Fruit fly (Drosophila melanogaster) whole organism, pupa: ENCODE measurements around the gene dnc.
A peak's percentile ranks its signal among the peaks of the same experiment; 100 is the strongest.
"Not testable (repeated sequence)": the region's sequence is repeated elsewhere in the genome, so short reads cannot be mapped to it uniquely, and the experiment has no call there.

ENCODE experiments used
- CG10348 ChIP-seq: fragments of 200-800 bp; sonication (Bioruptor generic); IDR thresholded peaks from 2 replicates; pipeline ENCODE4 v1.3.6; 2022; ENCODE audit warnings: missing biosample characterization, missing genetic modification characterization
- CG12605 ChIP-seq: fragments of 200-800 bp; sonication (Bioruptor generic); IDR thresholded peaks from 2 replicates; pipeline ENCODE4 v1.3.6; 2022; ENCODE audit warnings: missing biosample characterization, missing genetic modification characterization
- CG13204 ChIP-seq: fragments of 200-800 bp; sonication (Bioruptor generic); optimal IDR thresholded peaks from 2 replicates; lab custom pipeline; 2018; ENCODE audit warnings: missing biosample characterization, mild to moderate bottlenecking, missing genetic modification characterization, moderate library complexity
- CG14655 ChIP-seq: fragments of 200-800 bp; sonication (Bioruptor generic); optimal IDR thresholded peaks from 3 replicates; lab custom pipeline; 2017; ENCODE audit warnings: mild to moderate bottlenecking, missing biosample characterization, missing genetic modification reagents, missing genetic modification characterization
- CG15710 ChIP-seq: fragments of 200-800 bp; sonication (Bioruptor generic); optimal IDR thresholded peaks from 2 replicates; lab custom pipeline; 2018; ENCODE audit warnings: missing biosample characterization, mild to moderate bottlenecking, missing genetic modification characterization, moderate library complexity
- CG17806 ChIP-seq: fragments of 200-800 bp; sonication (Bioruptor generic); optimal IDR thresholded peaks from 2 replicates; lab custom pipeline; 2018; ENCODE audit warnings: missing biosample characterization, mild to moderate bottlenecking, missing genetic modification characterization, moderate library complexity
- CG32121 ChIP-seq: fragments of 200-800 bp; sonication (Bioruptor generic); IDR thresholded peaks from 2 replicates; pipeline ENCODE4 v1.3.6; 2022; ENCODE audit warnings: missing biosample characterization, missing genetic modification characterization
- CG34367 ChIP-seq: fragments of 200-800 bp; sonication (Bioruptor generic); optimal IDR thresholded peaks from 2 replicates; lab custom pipeline; 2018; ENCODE audit warnings: missing biosample characterization, mild to moderate bottlenecking, missing genetic modification characterization
- CG4496 ChIP-seq: fragments of 200-800 bp; sonication (Bioruptor generic); IDR thresholded peaks from 3 replicates; pipeline ENCODE4 v1.3.6; 2022; ENCODE audit warnings: missing biosample characterization, missing genetic modification characterization
- CG8159 ChIP-seq: fragments of 200-800 bp; sonication (Bioruptor generic); optimal IDR thresholded peaks from 3 replicates; lab custom pipeline; 2018; ENCODE audit warnings: missing biosample characterization, mild to moderate bottlenecking, missing genetic modification characterization, moderate library complexity
- CG8301 ChIP-seq: fragments of 200-800 bp; sonication (Bioruptor generic); optimal IDR thresholded peaks from 2 replicates; lab custom pipeline; 2018; ENCODE audit warnings: missing biosample characterization, mild to moderate bottlenecking, missing genetic modification characterization
- CG9948 ChIP-seq: fragments of 200-800 bp; sonication (Bioruptor generic); optimal IDR thresholded peaks from 2 replicates; lab custom pipeline; 2018; ENCODE audit warnings: missing biosample characterization, mild to moderate bottlenecking, missing genetic modification characterization, moderate library complexity
- D1 ChIP-seq: fragments of 200-800 bp; sonication (Bioruptor generic); optimal IDR thresholded peaks from 2 replicates; lab custom pipeline; 2018; ENCODE audit warnings: missing biosample characterization, mild to moderate bottlenecking, missing genetic modification characterization, moderate library complexity
- EcR ChIP-seq: fragments of 200-800 bp; sonication (Bioruptor generic); optimal IDR thresholded peaks from 3 replicates; lab custom pipeline; 2019; ENCODE audit warnings: missing biosample characterization, missing genetic modification characterization, mild to moderate bottlenecking, moderate library complexity, missing genetic modification reagents
- Ets98B ChIP-seq: fragments of 200-800 bp; sonication (Bioruptor generic); IDR thresholded peaks from 2 replicates; pipeline ENCODE4 v1.3.6; 2022; ENCODE audit warnings: missing biosample characterization, missing genetic modification characterization
- Pif1A ChIP-seq: fragments of 200-800 bp; sonication (Bioruptor generic); optimal IDR thresholded peaks from 3 replicates; lab custom pipeline; 2016; ENCODE audit warnings: missing biosample characterization, missing genetic modification characterization
- Pif1B ChIP-seq: fragments of 200-800 bp; sonication (Bioruptor generic); optimal IDR thresholded peaks from 3 replicates; lab custom pipeline; 2016; ENCODE audit warnings: missing biosample characterization, missing genetic modification characterization
- Snoo ChIP-seq: fragments of 200-800 bp; sonication (Bioruptor generic); optimal IDR thresholded peaks from 3 replicates; lab custom pipeline; 2017; ENCODE audit warnings: missing biosample characterization, mild to moderate bottlenecking, missing genetic modification characterization, inconsistent platforms
- fd96Ca ChIP-seq: fragments of 200-800 bp; sonication (Bioruptor generic); IDR thresholded peaks from 3 replicates; pipeline ENCODE4 v1.3.6; 2022; ENCODE audit warnings: missing biosample characterization, missing genetic modification characterization
- gl ChIP-seq: fragments of 200-800 bp; sonication (Bioruptor generic); optimal IDR thresholded peaks from 2 replicates; lab custom pipeline; 2018; ENCODE audit warnings: missing biosample characterization, mild to moderate bottlenecking, missing genetic modification characterization
- rn ChIP-seq: fragments of 200-800 bp; sonication (Bioruptor generic); IDR thresholded peaks from 2 replicates; pipeline ENCODE4 v1.3.6; 2022; ENCODE audit warnings: missing biosample characterization, missing genetic modification characterization

The dnc gene

dm6 chrX:3193774-3194173 is 17.5 kb downstream of the dnc start:
- TF ChIP-seq gl (tag; lab: Kevin White, UChicago) (no peak), CG4496 (no peak), CG32121 (no peak), rn (GFP tag; lab: Robert Waterston, UW) (no peak), CG8301 (tag; lab: Kevin White, UChicago) (no peak), CG14655 (GFP tag; lab: Kevin White, UChicago) (no peak)

- TF ChIP-seq Ets98B (GFP tag; lab: Robert Waterston, UW) (peak; percentile 68), rn (GFP tag; lab: Robert Waterston, UW) (no peak), gl (tag; lab: Kevin White, UChicago) (no peak), CG32121 (no peak; the same call in 1 of the 2 replicates), CG9948 (tag; lab: Kevin White, UChicago) (peak; percentile 35), CG12605 (GFP tag; lab: Robert Waterston, UW) (peak; percentile 55; the same call in 1 of the 2 replicates), Pif1B (no peak), Pif1A (peak; percentile 61), EcR (GFP tag; lab: Kevin White, UChicago) (no peak), CG8159 (tag; lab: Kevin White, UChicago) (peak; percentile 57), CG17806 (tag; lab: Kevin White, UChicago) (peak; percentile 41), CG13204 (no peak), fd96Ca (GFP tag; lab: Robert Waterston, UW) (peak; percentile 71; the same call in 2 of the 3 replicates), CG4496 (peak; percentile 79), Snoo (tag; lab: Kevin White, UChicago) (no peak), CG15710 (peak; percentile 49), CG10348 (no peak), CG34367 (tag; lab: Kevin White, UChicago) (peak; percentile 29), CG14655 (GFP tag; lab: Kevin White, UChicago) (peak; percentile 22), CG8301 (tag; lab: Kevin White, UChicago) (peak; percentile 25), D1 (no peak)
Measured at dm6 chrX:3205887-3206794, 29.9 kb downstream of the dnc start.

- no peak for TF ChIP-seq Ets98B (GFP tag; lab: Robert Waterston, UW)
- TF ChIP-seq CG14655 (GFP tag; lab: Kevin White, UChicago), result no peak
- no peak for TF ChIP-seq fd96Ca (GFP tag; lab: Robert Waterston, UW)
- TF ChIP-seq CG13204, result no peak
- no peak for TF ChIP-seq CG8301 (tag; lab: Kevin White, UChicago)
- no peak for TF ChIP-seq Pif1A
- no peak for TF ChIP-seq Pif1B
- no peak for TF ChIP-seq CG9948 (tag; lab: Kevin White, UChicago)
- TF ChIP-seq CG32121, result no peak
- no peak for TF ChIP-seq CG34367 (tag; lab: Kevin White, UChicago)
- no peak for TF ChIP-seq D1
- TF ChIP-seq EcR (GFP tag; lab: Kevin White, UChicago), result no peak
- no peak for TF ChIP-seq CG4496
- no peak for TF ChIP-seq CG12605 (GFP tag; lab: Robert Waterston, UW)
- no peak for TF ChIP-seq rn (GFP tag; lab: Robert Waterston, UW)
- no peak for TF ChIP-seq CG8159 (tag; lab: Kevin White, UChicago)
- no peak for TF ChIP-seq CG17806 (tag; lab: Kevin White, UChicago)
- TF ChIP-seq Snoo (tag; lab: Kevin White, UChicago), result no peak
- no peak for TF ChIP-seq CG15710
- no peak for TF ChIP-seq CG10348
Measured at dm6 chrX:3233683-3234082, 57.4 kb downstream of the dnc start.

- TF ChIP-seq Pif1A, result no peak
- no peak for TF ChIP-seq CG15710
- TF ChIP-seq CG13204, result no peak
- TF ChIP-seq Ets98B (GFP tag; lab: Robert Waterston, UW), result no peak
Measured at dm6 chrX:3236586-3236985, 60.3 kb downstream of the dnc start, which contains the start of gene CG14265. TSS of gene CG14265 (minus strand) at chrX:3236686.

dm6 chrX:3240471-3240870 is 64.2 kb downstream of the dnc start, which contains the start of gene ng2:
TSS of gene ng2 (minus strand) at chrX:3240571.
- TF ChIP-seq rn (GFP tag; lab: Robert Waterston, UW); D1; CG15710: not testable (repeated sequence)

dm6 chrX:3241984-3242462 is 65.8 kb downstream of the dnc start, which contains the start of the genes ng3 and ng1:
TSS of gene ng3 (minus strand) at chrX:3242084.
TSS of gene ng1 (plus strand) at chrX:3242412.
- TF ChIP-seq CG9948 (tag; lab: Kevin White, UChicago) (no peak), CG10348 (no peak), CG4496 (no peak)

dm6 chrX:3244120-3244519 is 67.9 kb downstream of the dnc start, which contains the start of gene ng4:
TSS of gene ng4 (minus strand) at chrX:3244220.
- no peak for TF ChIP-seq EcR (GFP tag; lab: Kevin White, UChicago)
- no peak for TF ChIP-seq CG32121
- no peak for TF ChIP-seq CG9948 (tag; lab: Kevin White, UChicago)
- no peak for TF ChIP-seq CG14655 (GFP tag; lab: Kevin White, UChicago)
- no peak for TF ChIP-seq CG8301 (tag; lab: Kevin White, UChicago)
- TF ChIP-seq Pif1A, result no peak
- no peak for TF ChIP-seq Snoo (tag; lab: Kevin White, UChicago)
- TF ChIP-seq CG10348, result no peak
- TF ChIP-seq rn (GFP tag; lab: Robert Waterston, UW), result no peak
- no peak for TF ChIP-seq CG15710
- no peak for TF ChIP-seq gl (tag; lab: Kevin White, UChicago)
- no peak for TF ChIP-seq CG8159 (tag; lab: Kevin White, UChicago)
- no peak for TF ChIP-seq Pif1B
- TF ChIP-seq CG17806 (tag; lab: Kevin White, UChicago), result no peak
- TF ChIP-seq CG34367 (tag; lab: Kevin White, UChicago), result no peak
- TF ChIP-seq CG4496, result no peak
- no peak for TF ChIP-seq CG12605 (GFP tag; lab: Robert Waterston, UW)
- TF ChIP-seq CG13204, result no peak
- TF ChIP-seq fd96Ca (GFP tag; lab: Robert Waterston, UW), result no peak
- TF ChIP-seq Ets98B (GFP tag; lab: Robert Waterston, UW), result no peak
